Worm (Caenorhabditis elegans) whole organism, L4/young adult: ENCODE measurements around the gene F22B5.10.

Source experiments
- W03F9.2 ChIP-seq: fragments of 150-350 bp; optimal IDR thresholded peaks from 2 replicates; lab custom pipeline; 2014; ENCODE audit warnings: missing biosample characterization, missing genetic modification characterization
- dao-5 ChIP-seq: sonication (generic microtip); optimal IDR thresholded peaks from 2 replicates; lab custom pipeline; 2016; ENCODE audit warnings: missing genotype, missing genetic modification characterization, moderate library complexity, missing compliant biosample characterization
- him-1 ChIP-seq: sonication (generic microtip); optimal IDR thresholded peaks from 2 replicates; lab custom pipeline; 2016; ENCODE audit warnings: missing genotype, missing genetic modification reagents, missing genetic modification characterization, missing compliant biosample characterization

DNA sequence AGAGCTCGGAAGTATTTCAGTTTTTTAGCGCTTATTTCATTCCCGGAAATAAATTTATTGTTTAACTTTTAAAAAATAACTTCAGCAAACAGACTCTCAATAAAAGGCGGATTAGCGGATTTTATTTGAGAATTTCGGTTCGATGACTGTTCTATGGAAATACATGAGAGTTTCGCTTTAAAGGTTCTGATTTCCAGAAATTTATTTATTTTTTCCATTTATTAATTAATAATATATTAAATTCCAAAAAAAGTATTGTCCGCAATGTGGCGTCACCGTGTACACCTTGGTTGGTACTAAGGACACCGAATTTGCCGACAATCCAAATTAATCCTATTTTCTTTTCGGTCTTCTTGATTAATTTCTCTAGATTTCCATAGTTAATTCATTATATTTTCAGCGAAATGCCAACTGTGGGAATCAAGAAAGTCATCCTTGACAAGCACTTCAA is 2.5 kb upstream of the F22B5.10 start, which contains the start of gene fars-3:
- TF ChIP-seq him-1 (no peak), W03F9.2 (tag; lab: Kevin White, UChicago) (peak; percentile 48), dao-5 (tag; lab: Kevin White, UChicago) (no peak)
